Fruit fly (Drosophila melanogaster): ENCODE measurements around the gene CG42578.

The CG42578 gene

DNA sequence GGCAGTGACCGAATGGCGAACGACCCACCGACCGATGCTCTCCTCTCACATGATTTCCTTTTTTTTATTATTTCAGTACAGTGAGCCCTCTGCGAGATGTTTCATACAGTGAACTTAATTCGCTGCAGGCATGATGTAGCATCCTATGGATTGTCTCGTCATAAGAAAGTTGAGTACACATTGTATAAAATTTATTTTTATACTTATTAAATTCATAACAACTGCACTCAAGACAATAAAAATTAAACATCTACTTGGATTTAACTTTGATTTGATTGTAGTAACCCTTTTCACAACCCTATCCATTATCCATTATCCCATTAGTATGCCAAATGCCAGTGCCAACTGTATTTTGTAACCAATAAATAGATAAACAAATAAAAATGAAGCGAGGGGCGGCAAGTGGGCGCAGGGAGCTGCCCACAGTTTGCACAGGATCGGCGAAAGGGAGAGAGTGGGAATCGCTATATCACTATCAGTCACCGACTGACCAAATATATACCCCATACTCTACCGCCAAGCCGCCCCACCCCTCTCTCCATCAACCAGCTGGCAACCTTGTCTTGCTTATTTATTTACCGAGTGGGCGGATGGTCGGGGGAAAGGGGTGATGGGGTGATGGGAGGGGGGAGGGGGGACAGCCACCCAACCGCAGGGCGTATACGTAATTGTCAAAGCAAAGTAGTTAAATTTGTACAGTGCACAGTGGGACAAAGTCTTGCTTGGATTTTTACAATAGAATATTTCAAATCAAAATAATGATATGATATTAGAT lies 36.8 kb downstream of the CG42578 start:
- TF ChIP-seq psq (optimal IDR thresholded peaks at IDR 0.05) (no peak), Myc (optimal IDR thresholded peaks at IDR 0.05) (no peak), ttk (optimal IDR thresholded peaks at IDR 0.05) (no peak)

DNA sequence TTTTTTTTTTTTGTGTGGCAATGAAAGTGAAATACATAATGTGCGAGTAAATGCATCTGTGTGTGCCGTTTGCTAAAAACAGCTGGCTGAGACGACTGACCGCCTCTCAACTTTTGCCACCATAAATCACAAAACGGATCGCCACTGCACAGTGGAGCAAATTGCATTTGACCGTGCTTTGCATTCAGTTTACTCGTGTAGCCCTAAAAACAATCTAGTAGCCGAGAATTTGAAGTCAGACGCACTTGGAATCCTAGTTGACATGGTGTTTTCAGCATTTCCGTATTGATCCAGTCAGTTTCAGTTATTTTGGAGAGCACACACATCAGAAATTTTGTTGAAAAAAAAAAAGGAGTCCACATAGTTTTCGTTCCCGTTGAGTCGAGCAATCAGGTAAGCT lies 39.7 kb downstream of the CG42578 start, which contains the start of gene CG15461:
Gene CG15461, plus strand, starts transcription at position 301 of the 400 bp plus-strand sequence.
- no peak for TF ChIP-seq insv (optimal IDR thresholded peaks at IDR 0.05)
- TF ChIP-seq ttk (optimal IDR thresholded peaks at IDR 0.05) = no peak
- no peak for TF ChIP-seq psq (optimal IDR thresholded peaks at IDR 0.05)
- TF ChIP-seq Myc (optimal IDR thresholded peaks at IDR 0.05) = no peak
- TF ChIP-seq h (optimal IDR thresholded peaks at IDR 0.05) = no peak
- TF ChIP-seq Sin3A (optimal IDR thresholded peaks at IDR 0.05) = no peak

DNA sequence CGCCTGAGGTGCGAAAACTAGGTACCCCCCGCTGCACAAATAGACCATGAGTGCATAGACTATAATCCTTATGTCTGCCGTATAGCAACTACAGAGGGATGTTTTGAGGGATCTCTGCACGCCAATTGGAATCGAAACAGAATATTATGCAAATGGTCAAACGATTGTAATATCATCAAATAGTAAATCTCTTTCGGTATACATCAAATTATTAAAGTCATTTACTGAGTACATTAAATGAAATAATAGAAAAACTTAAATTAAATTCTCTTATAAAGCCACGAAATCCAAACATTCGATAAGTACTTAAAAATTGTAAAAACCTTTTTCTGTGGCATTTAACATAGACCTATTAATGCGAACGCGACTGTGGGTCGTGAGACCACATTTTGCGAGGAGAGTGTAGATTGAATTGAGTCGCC lies 42.5 kb downstream of the CG42578 start:
- TF ChIP-seq ttk (optimal IDR thresholded peaks at IDR 0.05) = no peak
- TF ChIP-seq insv (optimal IDR thresholded peaks at IDR 0.05) = no peak
- TF ChIP-seq Myc (optimal IDR thresholded peaks at IDR 0.05) = no peak
- no peak for TF ChIP-seq psq (optimal IDR thresholded peaks at IDR 0.05)
- no peak for TF ChIP-seq Sin3A (optimal IDR thresholded peaks at IDR 0.05)
- no peak for TF ChIP-seq h (optimal IDR thresholded peaks at IDR 0.05)

DNA sequence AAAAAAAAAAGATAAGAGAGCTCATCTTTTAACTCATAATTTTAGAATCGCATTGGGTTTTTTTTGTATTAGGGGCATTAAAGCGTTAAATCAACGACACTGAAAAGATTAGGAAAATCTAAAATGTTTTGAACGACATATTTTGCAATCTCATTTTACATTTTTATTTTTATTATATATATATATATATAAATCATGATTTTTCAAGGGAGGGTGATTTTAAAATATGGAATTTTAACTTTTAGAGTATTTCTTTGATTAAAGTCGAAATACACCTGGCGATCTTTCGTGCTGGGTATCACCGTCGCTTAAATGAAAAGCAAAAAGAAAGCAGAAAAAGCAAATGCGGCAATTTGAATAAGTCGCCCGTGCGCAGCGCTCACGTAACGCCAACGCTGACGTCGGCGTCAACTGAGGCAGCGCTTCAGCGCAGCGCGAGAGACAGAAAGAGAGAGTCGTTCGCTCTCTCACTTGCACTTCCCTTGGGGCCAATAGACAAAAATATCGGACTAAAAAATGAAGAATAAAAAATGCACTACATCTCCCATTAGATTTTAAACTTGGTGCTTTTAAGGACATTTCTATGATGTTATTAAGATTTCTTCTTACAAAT lies 43.3 kb downstream of the CG42578 start:
- TF ChIP-seq insv (optimal IDR thresholded peaks at IDR 0.05) (no peak), psq (optimal IDR thresholded peaks at IDR 0.05) (no peak), Sin3A (optimal IDR thresholded peaks at IDR 0.05) (no peak), h (optimal IDR thresholded peaks at IDR 0.05) (no peak)

DNA sequence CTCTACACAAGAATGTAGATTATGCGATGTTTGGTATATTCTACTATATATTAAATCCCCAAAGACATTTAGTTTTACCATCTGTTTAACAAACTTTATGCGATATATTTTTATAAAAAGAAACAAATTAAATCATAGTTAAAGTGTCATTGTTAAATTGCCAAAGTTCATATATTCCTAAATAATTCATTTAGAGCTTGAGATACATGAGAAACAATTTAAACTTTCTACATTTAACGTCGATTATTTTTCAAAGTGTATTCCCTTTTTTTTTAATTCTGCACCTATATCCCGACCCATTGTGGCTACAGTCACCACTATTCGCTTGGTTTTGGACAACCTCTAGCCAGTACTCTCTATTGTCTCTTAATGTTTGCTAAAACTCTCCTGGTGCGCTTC lies 43.8 kb downstream of the CG42578 start:
- no peak for TF ChIP-seq psq (optimal IDR thresholded peaks at IDR 0.05)
- no peak for TF ChIP-seq ttk (optimal IDR thresholded peaks at IDR 0.05)
- no peak for TF ChIP-seq insv (optimal IDR thresholded peaks at IDR 0.05)
- no peak for TF ChIP-seq Sin3A (optimal IDR thresholded peaks at IDR 0.05)
- no peak for TF ChIP-seq Myc (optimal IDR thresholded peaks at IDR 0.05)
- TF ChIP-seq h (optimal IDR thresholded peaks at IDR 0.05) = no peak

DNA sequence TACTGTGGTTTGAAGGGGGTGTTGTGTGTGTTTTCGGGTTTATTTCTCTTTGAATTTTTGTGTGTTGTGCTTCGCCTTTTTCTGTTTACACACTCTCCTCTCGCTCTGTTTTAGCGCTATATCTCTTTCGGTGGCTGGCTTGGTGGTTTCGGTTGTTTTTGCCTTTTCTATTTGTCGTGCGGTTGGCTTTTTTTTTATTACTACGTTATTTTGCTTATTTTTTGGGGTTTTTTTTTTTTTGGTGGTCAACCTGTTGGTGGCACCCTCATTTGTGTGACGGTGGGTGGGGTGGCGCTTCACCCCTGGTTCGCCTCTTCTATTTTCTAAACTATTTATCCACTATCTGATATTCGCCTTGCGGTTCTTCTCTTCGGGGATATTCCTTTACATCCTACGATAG lies 44.7 kb downstream of the CG42578 start:
- TF ChIP-seq Sin3A (optimal IDR thresholded peaks at IDR 0.05) = no peak
- no peak for TF ChIP-seq psq (optimal IDR thresholded peaks at IDR 0.05)
- TF ChIP-seq ttk (optimal IDR thresholded peaks at IDR 0.05) = no peak
- no peak for TF ChIP-seq insv (optimal IDR thresholded peaks at IDR 0.05)
- no peak for TF ChIP-seq Myc (optimal IDR thresholded peaks at IDR 0.05)
- TF ChIP-seq h (optimal IDR thresholded peaks at IDR 0.05) = no peak

DNA sequence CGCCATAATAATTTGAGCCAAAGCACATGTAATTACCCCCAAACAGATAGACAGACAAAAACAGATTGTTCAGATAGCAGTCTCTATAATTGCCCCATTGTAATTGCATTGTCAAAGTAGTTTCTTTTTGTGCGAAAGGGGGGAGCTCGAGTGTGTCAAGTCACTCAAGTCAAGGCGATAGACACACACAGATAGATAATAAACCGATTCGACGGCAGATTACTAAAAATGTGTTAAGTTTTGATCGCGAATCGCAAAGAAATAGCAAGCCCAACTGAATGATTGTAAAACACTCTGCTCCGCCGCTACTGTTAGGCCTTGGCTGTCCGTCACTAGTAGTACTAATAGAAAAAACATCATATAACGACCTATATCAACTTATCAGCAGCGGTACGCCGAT lies 46.5 kb downstream of the CG42578 start:
- TF ChIP-seq Myc (optimal IDR thresholded peaks at IDR 0.05) (no peak), h (optimal IDR thresholded peaks at IDR 0.05) (no peak), Sin3A (optimal IDR thresholded peaks at IDR 0.05) (no peak), psq (optimal IDR thresholded peaks at IDR 0.05) (no peak), ttk (optimal IDR thresholded peaks at IDR 0.05) (no peak), insv (optimal IDR thresholded peaks at IDR 0.05) (no peak)

DNA sequence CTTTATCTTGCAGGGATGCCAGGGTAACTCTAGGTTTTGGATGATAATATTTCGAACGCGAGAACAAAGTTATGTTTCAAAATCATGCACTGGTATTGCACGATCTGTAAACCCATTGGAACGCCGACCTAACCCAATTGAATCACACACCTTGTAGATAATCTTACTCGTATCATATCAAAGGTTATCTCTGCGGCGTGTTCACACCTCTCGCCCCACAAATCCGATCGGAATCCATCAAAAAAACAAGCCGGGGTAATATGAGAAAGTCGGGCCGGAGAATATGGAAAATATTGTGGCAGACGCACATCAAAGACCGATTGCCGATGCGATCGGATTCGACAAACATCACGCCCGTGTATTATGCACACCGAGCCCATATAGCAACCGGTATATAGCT lies 48.9 kb downstream of the CG42578 start:
- TF ChIP-seq Sin3A (optimal IDR thresholded peaks at IDR 0.05) (no peak), insv (optimal IDR thresholded peaks at IDR 0.05) (no peak), ttk (optimal IDR thresholded peaks at IDR 0.05) (no peak), h (optimal IDR thresholded peaks at IDR 0.05) (no peak), psq (optimal IDR thresholded peaks at IDR 0.05) (no peak), Myc (optimal IDR thresholded peaks at IDR 0.05) (no peak)

DNA sequence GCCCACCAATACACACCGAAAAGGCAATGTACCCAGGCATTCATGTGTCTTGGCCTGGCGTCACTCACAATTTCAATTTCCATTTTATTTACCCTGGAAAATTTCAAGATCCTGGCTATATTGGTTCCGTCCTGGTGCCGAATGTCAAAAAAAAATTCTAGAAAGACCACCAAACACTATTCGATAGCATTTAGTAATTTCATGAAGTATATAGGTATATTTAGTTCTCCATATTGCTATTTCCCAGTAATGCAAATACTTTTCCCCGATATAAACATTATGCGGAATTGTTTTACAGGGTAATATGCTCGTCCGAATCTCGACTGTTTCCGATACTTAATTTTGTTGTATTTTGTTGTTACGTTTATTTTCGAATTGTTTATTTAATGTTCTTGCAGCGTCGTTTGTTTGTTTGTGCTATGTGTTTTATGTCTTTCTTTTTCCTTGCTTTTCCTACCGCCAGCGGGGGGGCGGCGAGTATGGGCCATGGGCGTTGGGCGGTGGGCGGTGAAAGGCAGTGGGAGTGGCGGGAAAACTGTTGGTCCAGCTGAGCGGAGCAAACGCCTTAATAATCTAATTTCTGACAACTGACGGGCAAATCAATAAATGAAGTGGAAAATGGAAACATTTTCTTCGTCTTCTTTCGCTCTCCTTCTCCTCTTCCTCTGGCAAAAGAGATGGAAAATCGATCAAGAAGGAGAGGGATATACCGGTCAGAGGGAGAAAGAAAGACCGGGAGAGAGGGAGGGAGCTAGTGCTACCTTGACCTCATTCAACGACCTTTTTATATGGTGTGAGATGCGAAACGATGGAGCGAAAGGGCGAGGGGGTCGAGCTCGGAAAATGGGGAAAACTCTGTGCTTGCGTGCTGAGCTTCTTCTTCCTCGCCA lies 49.8 kb downstream of the CG42578 start:
- TF ChIP-seq Sin3A (optimal IDR thresholded peaks at IDR 0.05) (no peak), h (optimal IDR thresholded peaks at IDR 0.05) (no peak), Myc (optimal IDR thresholded peaks at IDR 0.05) (no peak), ttk (optimal IDR thresholded peaks at IDR 0.05) (no peak), psq (optimal IDR thresholded peaks at IDR 0.05) (no peak), insv (optimal IDR thresholded peaks at IDR 0.05) (no peak)

Data from Kc167 (cell line).